Worm (Caenorhabditis elegans): ENCODE results near the gene Y45F10C.2.
"Not testable (repeated sequence)": the region's sequence is repeated elsewhere in the genome, so short reads cannot be mapped to it uniquely, and the experiment has no call there.

The Y45F10C.2 gene

ce11 chrIV:13665073-13665472 is 2.6 kb upstream of the Y45F10C.2 start:
- TF ChIP-seq snpc-1.2 (GFP tag; IDR thresholded peaks at IDR 0.05) (0 out of 2 replicates have a peak, but pooled peaks have one; percentile 47), ctbp-1 (GFP tag; IDR thresholded peaks at IDR 0.05) (no peak)

- TF ChIP-seq dmd-9 (GFP tag; IDR thresholded peaks at IDR 0.05) (no peak), mdt-29 (GFP tag; IDR thresholded peaks at IDR 0.05) (no peak), nhr-102 (tag; optimal IDR thresholded peaks at IDR 0.05) (no peak), F26F4.8 (GFP tag; conservative IDR thresholded peaks at IDR 0.05) (no peak), Y105C5A.15 (GFP tag; IDR thresholded peaks at IDR 0.05) (no peak), zip-2 (tag; optimal IDR thresholded peaks at IDR 0.05) (no peak), unc-62 (GFP tag; optimal IDR thresholded peaks at IDR 0.05 in 1 of 2) (no peak), unc-62 (tag; optimal IDR thresholded peaks at IDR 0.05) (no peak), mxl-2 (GFP tag; conservative IDR thresholded peaks at IDR 0.05) (no peak)
These were observed 1.6 kb upstream of the Y45F10C.2 start, which contains the start of gene Y45F10C.4 for ce11 chrIV:13664090-13664489. TSS of gene Y45F10C.4 (minus strand) at chrIV:13664190.

- TF ChIP-seq T20F7.1 (GFP tag; optimal IDR thresholded peaks at IDR 0.05); nhr-111 (GFP tag; optimal IDR thresholded peaks at IDR 0.05); mdl-1 (tag; optimal IDR thresholded peaks at IDR 0.05): not testable (repeated sequence)
These were observed 3.0 kb downstream of the Y45F10C.2 start, which contains the start of gene Y45F10C.1 for ce11 chrIV:13659449-13659848. TSS of gene Y45F10C.1 (minus strand) at chrIV:13659549.

ce11 chrIV:13658142-13658541 is 4.3 kb downstream of the Y45F10C.2 start:
- peak; percentile 92 for TF ChIP-seq snpc-1.2 (GFP tag; IDR thresholded peaks at IDR 0.05)
- 0 out of 2 replicates have a peak, but pooled peaks have one; percentile 45 for TF ChIP-seq mdt-29 (GFP tag; IDR thresholded peaks at IDR 0.05)

- TF ChIP-seq skn-1 (tag; optimal IDR thresholded peaks at IDR 0.05); ZK337.2 (GFP tag; IDR thresholded peaks at IDR 0.05); snpc-1.2 (GFP tag; IDR thresholded peaks at IDR 0.05): not testable (repeated sequence)
These were observed 10.4 kb downstream of the Y45F10C.2 start, which contains the start of gene Y45F10C.6 for ce11 chrIV:13652023-13652422. TSS of gene Y45F10C.6 (plus strand) at chrIV:13652323.

ce11 chrIV:13651411-13651810 is 11.1 kb downstream of the Y45F10C.2 start, which contains the start of gene C08F11.12:
TSS of gene C08F11.12 (minus strand) at chrIV:13651511.
- TF ChIP-seq zag-1 (tag; optimal IDR thresholded peaks at IDR 0.05); T20F7.1 (GFP tag; optimal IDR thresholded peaks at IDR 0.05); Y105C5A.15 (GFP tag; IDR thresholded peaks at IDR 0.05): not testable (repeated sequence)

- no peak for TF ChIP-seq nhr-6 (tag; optimal IDR thresholded peaks at IDR 0.05)
- no peak for TF ChIP-seq zag-1 (tag; optimal IDR thresholded peaks at IDR 0.05)
- no peak for TF ChIP-seq lsy-2 (tag; optimal IDR thresholded peaks at IDR 0.05)
- no peak for TF ChIP-seq zfp-2 (tag; optimal IDR thresholded peaks at IDR 0.05)
- TF ChIP-seq mes-2 (tag; optimal IDR thresholded peaks at IDR 0.05; ENCODE audit: poor library complexity, severe bottlenecking): no peak
- no peak for TF ChIP-seq Y105C5A.15 (GFP tag; IDR thresholded peaks at IDR 0.05)
- TF ChIP-seq aha-1 (tag): no peak
- TF ChIP-seq lin-38 (GFP tag; IDR thresholded peaks at IDR 0.05): no peak
- no peak for TF ChIP-seq mep-1 (tag; optimal IDR thresholded peaks at IDR 0.05)
- TF ChIP-seq gei-8 (GFP tag; optimal IDR thresholded peaks at IDR 0.05): no peak
- TF ChIP-seq spr-3 (GFP tag; optimal IDR thresholded peaks at IDR 0.05): no peak
- no peak for TF ChIP-seq hlh-30 (tag; optimal IDR thresholded peaks at IDR 0.05; ENCODE audit: insufficient read depth)
- no peak for TF ChIP-seq spr-1 (tag; optimal IDR thresholded peaks at IDR 0.05)
These were observed 12.2 kb downstream of the Y45F10C.2 start, which contains the start of gene C08F11.17 for ce11 chrIV:13650238-13650637. TSS of gene C08F11.17 (minus strand) at chrIV:13650338.
